Fruit fly (Drosophila melanogaster): ENCODE results near the gene Reg-2.
A peak's percentile ranks its signal among the peaks of the same experiment; 100 is the strongest.

DNA sequence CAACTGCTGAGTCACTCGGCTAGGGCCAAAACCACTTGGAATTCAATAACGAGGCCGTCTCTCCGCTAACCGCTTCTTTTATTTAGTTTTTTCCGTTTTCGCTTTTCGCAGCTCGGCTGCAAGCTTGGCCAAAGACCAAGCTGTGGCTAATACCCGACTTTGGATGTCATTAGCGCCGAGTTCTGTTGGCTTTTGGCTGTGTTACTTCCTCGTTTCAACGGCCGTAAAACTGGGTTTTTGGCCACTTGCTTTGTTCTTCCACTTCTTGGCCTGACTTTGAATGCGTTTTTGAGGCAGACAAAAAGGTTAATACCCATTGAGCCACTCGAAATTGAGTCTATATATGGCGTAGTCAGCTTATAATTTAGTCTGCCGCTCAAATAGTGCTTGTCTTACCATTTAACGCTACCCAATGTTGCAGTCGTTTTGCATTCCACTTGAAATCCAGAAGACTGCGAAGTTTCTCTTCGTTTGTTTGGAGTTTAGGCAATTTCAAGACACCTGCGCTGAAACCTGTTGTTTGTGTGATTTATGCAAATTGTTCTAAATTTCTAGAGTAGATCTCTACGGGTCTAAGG is 4.7 kb downstream of the Reg-2 start:
- TF ChIP-seq kay (GFP tag; ENCODE audit: borderline replicate concordance) = no peak
- no peak for TF ChIP-seq cic (GFP tag; optimal IDR thresholded peaks at IDR 0.05)
- no peak for TF ChIP-seq CG1620 (GFP tag; optimal IDR thresholded peaks at IDR 0.05)
- TF ChIP-seq CG33017 (tag; optimal IDR thresholded peaks at IDR 0.05) = no peak
- no peak for TF ChIP-seq CG7101 (tag; optimal IDR thresholded peaks at IDR 0.05)
- no peak for TF ChIP-seq ovo (GFP tag; optimal IDR thresholded peaks at IDR 0.05)
- no peak for TF ChIP-seq CG12768 (GFP tag; optimal IDR thresholded peaks at IDR 0.05)
- TF ChIP-seq Crg-1 (GFP tag; optimal IDR thresholded peaks at IDR 0.05) = no peak
- no peak for TF ChIP-seq Mnt (GFP tag; optimal IDR thresholded peaks at IDR 0.05)
- TF ChIP-seq CG11617 (GFP tag; optimal IDR thresholded peaks at IDR 0.05) = no peak
- TF ChIP-seq Hr96 (GFP tag; optimal IDR thresholded peaks at IDR 0.05) = no peak
- TF ChIP-seq CG7045 (GFP tag; optimal IDR thresholded peaks at IDR 0.05) = no peak
- TF ChIP-seq tj (GFP tag; optimal IDR thresholded peaks at IDR 0.05) = peak; percentile 89
